Worm (Caenorhabditis elegans) whole organism, young adult: ENCODE results near the gene let-19.

Experiments
- ccch-3 ChIP-seq: fragments of 200-800 bp; sonication (Bioruptor generic); optimal IDR thresholded peaks from 2 replicates; lab custom pipeline; 2018; ENCODE audit warnings: mild to moderate bottlenecking, missing genetic modification characterization, missing compliant biosample characterization
- efl-1 ChIP-seq: fragments of 150-350 bp; optimal IDR thresholded peaks from 2 replicates; lab custom pipeline; 2014; ENCODE audit warnings: missing biosample characterization, missing genetic modification reagents, missing genetic modification characterization
- hsf-1 ChIP-seq: fragments of 200-800 bp; sonication (Bioruptor generic); IDR thresholded peaks from 2 replicates; pipeline ENCODE4 v1.3.6; 2022; ENCODE audit warnings: missing genetic modification reagents, missing genetic modification characterization, missing compliant biosample characterization

DNA sequence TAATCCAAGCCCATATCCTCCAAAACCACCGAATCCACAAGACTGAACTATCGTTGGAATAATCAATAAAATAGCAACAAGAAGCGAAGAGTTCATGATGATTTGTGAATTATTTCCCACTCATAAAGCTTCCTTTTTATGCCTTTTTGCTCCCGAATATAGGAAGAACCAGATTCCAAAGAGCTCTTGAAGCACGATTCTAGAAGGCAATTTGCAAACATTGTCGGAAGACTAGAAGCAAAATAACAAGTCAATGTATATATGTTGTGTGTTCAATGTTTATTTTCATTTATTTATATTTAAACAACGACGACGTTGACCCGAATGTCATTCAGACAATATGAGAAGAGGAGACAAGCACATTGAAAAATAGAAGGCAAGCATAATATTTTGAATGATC is 21.9 kb downstream of the let-19 start, which contains the start of gene idpa-2:
- TF ChIP-seq efl-1 (GFP tag; lab: Kevin White, UChicago) (no peak), ccch-3 (no peak), hsf-1 (no peak)
